Fruit fly (Drosophila melanogaster): Measurements from ENCODE around the gene CG6006.
"Not testable (repeated sequence)": the region's sequence is repeated elsewhere in the genome, so short reads cannot be mapped to it uniquely, and the experiment has no call there.

dm6 chr3R:16189464-16189863, 34.7 kb downstream of the CG6006 start, which contains the start of gene Bin1:
- not testable (repeated sequence) for TF ChIP-seq toe (GFP tag; optimal IDR thresholded peaks at IDR 0.05); CG14711 (tag; optimal IDR thresholded peaks at IDR 0.05); CG7101 (tag; optimal IDR thresholded peaks at IDR 0.05); pad (GFP tag; optimal IDR thresholded peaks at IDR 0.05); CG33017 (tag; optimal IDR thresholded peaks at IDR 0.05); CG11617 (GFP tag; optimal IDR thresholded peaks at IDR 0.05); Hr96 (GFP tag; optimal IDR thresholded peaks at IDR 0.05); Mnt (GFP tag; optimal IDR thresholded peaks at IDR 0.05); CG1620 (GFP tag; optimal IDR thresholded peaks at IDR 0.05)

Measured in whole organism, adult.